Worm (Caenorhabditis elegans): Measurements from ENCODE around the gene F10E9.5.

The F10E9.5 gene

ce11 chrIII:8319100-8319499, 11.7 kb downstream of the F10E9.5 start, which contains the start of gene F10E9.11 (continued):
- peak; percentile 94 for TF ChIP-seq ets-4 (tag; optimal IDR thresholded peaks at IDR 0.05)
- TF ChIP-seq che-1 (tag; optimal IDR thresholded peaks at IDR 0.05): no peak
- TF ChIP-seq hlh-30 (tag; optimal IDR thresholded peaks at IDR 0.05; ENCODE audit: insufficient read depth): peak; percentile 13
- peak; percentile 50 for TF ChIP-seq ceh-18 (tag; optimal IDR thresholded peaks at IDR 0.05)
- no peak for TF ChIP-seq Y22D7AL.16 (tag; optimal IDR thresholded peaks at IDR 0.05)
- no peak for TF ChIP-seq sox-4 (tag; optimal IDR thresholded peaks at IDR 0.05)
- no peak for TF ChIP-seq pat-9 (tag; optimal IDR thresholded peaks at IDR 0.05)
- peak; percentile 73 for TF ChIP-seq ceh-34 (tag; optimal IDR thresholded peaks at IDR 0.05)
- TF ChIP-seq ceh-31 (tag; optimal IDR thresholded peaks at IDR 0.05): peak; percentile 99
- TF ChIP-seq hlh-6 (tag; optimal IDR thresholded peaks at IDR 0.05): peak; percentile 34
- no peak for TF ChIP-seq ceh-22 (tag; optimal IDR thresholded peaks at IDR 0.05)
- no peak for TF ChIP-seq T23F11.4 (GFP tag; optimal IDR thresholded peaks at IDR 0.05)
- TF ChIP-seq ceh-9 (tag; optimal IDR thresholded peaks at IDR 0.05): no peak
- TF ChIP-seq ceh-19 (GFP tag; optimal IDR thresholded peaks at IDR 0.05): no peak
- peak; percentile 53 for TF ChIP-seq ahr-1 (tag; optimal IDR thresholded peaks at IDR 0.05)
- TF ChIP-seq K02D7.2 (tag; optimal IDR thresholded peaks at IDR 0.05): no peak

ce11 chrIII:8320183-8320582, 12.8 kb downstream of the F10E9.5 start, which contains the start of gene F10E9.10:
Gene F10E9.10 (minus strand): TSS chrIII:8320283.
- TF ChIP-seq pax-1 (tag; optimal IDR thresholded peaks at IDR 0.05) (no peak), lim-6 (tag; optimal IDR thresholded peaks at IDR 0.05) (no peak), pha-2 (tag; optimal IDR thresholded peaks at IDR 0.05) (no peak), dve-1 (tag; optimal IDR thresholded peaks at IDR 0.05) (no peak), ceh-2 (tag; optimal IDR thresholded peaks at IDR 0.05) (no peak), ceh-48 (tag; optimal IDR thresholded peaks at IDR 0.05) (no peak), ceh-14 (tag; optimal IDR thresholded peaks at IDR 0.05) (no peak), nhr-11 (tag; optimal IDR thresholded peaks at IDR 0.05) (no peak), C38D4.7 (GFP tag; optimal IDR thresholded peaks at IDR 0.05) (no peak), hlh-30 (tag; optimal IDR thresholded peaks at IDR 0.05; ENCODE audit: insufficient read depth) (no peak), sdc-2 (tag; optimal IDR thresholded peaks at IDR 0.05) (no peak), ttx-3 (tag; optimal IDR thresholded peaks at IDR 0.05) (no peak), hlh-15 (tag; optimal IDR thresholded peaks at IDR 0.05) (no peak), pqm-1 (tag; optimal IDR thresholded peaks at IDR 0.05) (no peak), sox-4 (tag; optimal IDR thresholded peaks at IDR 0.05) (no peak), pros-1 (tag; optimal IDR thresholded peaks at IDR 0.05) (no peak)

ce11 chrIII:8321225-8321624, 13.8 kb downstream of the F10E9.5 start:
- TF ChIP-seq tbx-2 (tag; optimal IDR thresholded peaks at IDR 0.05) (no peak), madf-2 (tag; optimal IDR thresholded peaks at IDR 0.05) (no peak)

DNA sequence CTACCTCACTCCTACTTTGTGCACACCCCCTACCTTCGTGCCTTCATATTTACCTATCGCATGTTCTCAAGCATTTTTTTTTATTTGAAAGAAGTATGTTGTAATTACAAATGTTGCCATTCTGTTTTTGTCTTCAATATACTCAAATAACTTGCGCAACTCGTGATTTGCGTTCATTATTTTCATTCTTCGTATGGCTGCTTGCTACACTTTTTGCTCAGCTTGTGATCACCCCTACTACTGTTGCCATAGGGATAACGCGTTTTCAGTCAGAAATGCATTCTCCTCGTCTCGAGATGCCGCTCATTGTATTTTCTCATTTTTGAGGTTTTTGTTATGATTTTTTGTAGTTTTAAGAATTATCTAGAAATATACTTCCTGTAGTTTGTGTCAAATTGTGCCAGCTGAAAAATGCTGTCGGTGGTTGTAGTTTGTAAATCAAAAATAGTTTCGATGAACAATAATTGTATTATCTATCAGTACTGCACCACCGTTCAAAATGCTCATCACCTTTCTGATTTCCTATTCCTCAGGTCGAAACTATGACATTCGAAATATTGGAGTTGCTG, 15.3 kb downstream of the F10E9.5 start, which contains the start of gene F10E9.1:
F10E9.1 (plus strand) TSS at position 519 of the 569 bp plus-strand sequence.
- TF ChIP-seq sdc-2 (tag; optimal IDR thresholded peaks at IDR 0.05): no peak
- TF ChIP-seq ztf-16 (tag; optimal IDR thresholded peaks at IDR 0.05): no peak
- no peak for TF ChIP-seq odd-2 (tag; optimal IDR thresholded peaks at IDR 0.05)
- no peak for TF ChIP-seq unc-3 (GFP tag; conservative IDR thresholded peaks at IDR 0.05)
- TF ChIP-seq unc-3 (tag; optimal IDR thresholded peaks at IDR 0.05): no peak
- TF ChIP-seq ceh-22 (tag; optimal IDR thresholded peaks at IDR 0.05): no peak
- TF ChIP-seq ceh-24 (tag; optimal IDR thresholded peaks at IDR 0.05): no peak
- TF ChIP-seq unc-55 (GFP tag; optimal IDR thresholded peaks at IDR 0.05): no peak
- TF ChIP-seq ceh-48 (tag; optimal IDR thresholded peaks at IDR 0.05): no peak
- TF ChIP-seq sox-4 (tag; optimal IDR thresholded peaks at IDR 0.05): no peak
- no peak for TF ChIP-seq eyg-1 (tag; optimal IDR thresholded peaks at IDR 0.05)
- TF ChIP-seq npax-4 (tag; optimal IDR thresholded peaks at IDR 0.05): no peak
- no peak for TF ChIP-seq hlh-13 (GFP tag; optimal IDR thresholded peaks at IDR 0.05)
- TF ChIP-seq pha-2 (tag; optimal IDR thresholded peaks at IDR 0.05): no peak
- no peak for TF ChIP-seq nhr-232 (tag; optimal IDR thresholded peaks at IDR 0.05)
- no peak for TF ChIP-seq rnt-1 (tag; optimal IDR thresholded peaks at IDR 0.05)
- TF ChIP-seq hlh-15 (tag; optimal IDR thresholded peaks at IDR 0.05): no peak
- no peak for TF ChIP-seq tbx-7 (tag; optimal IDR thresholded peaks at IDR 0.05)
- no peak for TF ChIP-seq hlh-30 (tag; optimal IDR thresholded peaks at IDR 0.05; ENCODE audit: insufficient read depth)
